Fruit fly (Drosophila melanogaster) whole organism, embryonic: Measurements from ENCODE around the gene lectin-33A.
A peak's percentile ranks its signal among the peaks of the same experiment; 100 is the strongest.

Experiments
- Adf1 ChIP-seq: fragments of 200-800 bp; sonication (Bioruptor generic); IDR thresholded peaks from 2 replicates; pipeline ENCODE4 v1.3.6; 2022; ENCODE audit warnings: missing biosample characterization, missing genetic modification characterization
- BtbVII ChIP-seq: fragments of 200-800 bp; sonication (Bioruptor generic); optimal IDR thresholded peaks from 3 replicates; lab custom pipeline; 2017; ENCODE audit warnings: missing biosample characterization, mild to moderate bottlenecking, missing genetic modification characterization
- CG10274 ChIP-seq: fragments of 200-800 bp; sonication (Bioruptor generic); optimal IDR thresholded peaks from 3 replicates; lab custom pipeline; 2017; ENCODE audit warnings: missing biosample characterization, mild to moderate bottlenecking, missing genetic modification characterization
- CG10366 ChIP-seq: fragments of 200-800 bp; sonication (Bioruptor generic); IDR thresholded peaks from 2 replicates; pipeline ENCODE4 v1.3.6; 2022; ENCODE audit warnings: missing biosample characterization, missing genetic modification characterization
- CG11456 ChIP-seq: fragments of 200-800 bp; sonication (Bioruptor generic); IDR thresholded peaks from 3 replicates; pipeline ENCODE4 v1.3.6; 2022; ENCODE audit warnings: missing biosample characterization, missing genetic modification characterization
- CG12071 ChIP-seq: fragments of 200-800 bp; sonication (Bioruptor generic); optimal IDR thresholded peaks from 3 replicates; lab custom pipeline; 2018; ENCODE audit warnings: missing biosample characterization, mild to moderate bottlenecking, missing genetic modification characterization
- CG12104 ChIP-seq: fragments of 200-800 bp; sonication (Bioruptor generic); optimal IDR thresholded peaks from 3 replicates; lab custom pipeline; 2016; ENCODE audit warnings: missing biosample characterization, missing genetic modification characterization
- CG17829 ChIP-seq: fragments of 200-800 bp; optimal IDR thresholded peaks from 2 replicates; lab custom pipeline; 2019; ENCODE audit warnings: missing biosample characterization, mild to moderate bottlenecking, missing genetic modification characterization, moderate library complexity
- CG1792 ChIP-seq: fragments of 200-800 bp; sonication (Bioruptor generic); optimal IDR thresholded peaks from 2 replicates; lab custom pipeline; 2016; ENCODE audit warnings: missing biosample characterization, missing genetic modification characterization
- CG2199 ChIP-seq: fragments of 200-800 bp; sonication (Bioruptor generic); IDR thresholded peaks from 3 replicates; pipeline ENCODE4 v1.3.6; 2022; ENCODE audit warnings: missing biosample characterization, missing genetic modification characterization
- CG31388 ChIP-seq: fragments of 200-800 bp; sonication (Bioruptor generic); optimal IDR thresholded peaks from 2 replicates; lab custom pipeline; 2016; ENCODE audit warnings: missing biosample characterization, missing genetic modification characterization
- CG32532 ChIP-seq: fragments of 200-800 bp; sonication (Bioruptor generic); IDR thresholded peaks from 2 replicates; pipeline ENCODE4 v1.3.6; 2022; ENCODE audit warnings: missing biosample characterization, missing genetic modification characterization
- CG3407 ChIP-seq: fragments of 200-800 bp; sonication (Bioruptor generic); optimal IDR thresholded peaks from 2 replicates; lab custom pipeline; 2018; ENCODE audit warnings: missing biosample characterization, mild to moderate bottlenecking, missing genetic modification characterization
- CG5245 ChIP-seq: fragments of 200-800 bp; sonication (Bioruptor generic); optimal IDR thresholded peaks from 3 replicates; lab custom pipeline; 2016; ENCODE audit warnings: missing biosample characterization, missing genetic modification characterization
- CG6654 ChIP-seq: fragments of 200-800 bp; sonication (Bioruptor generic); optimal IDR thresholded peaks from 2 replicates; lab custom pipeline; 2017; ENCODE audit warnings: missing biosample characterization, mild to moderate bottlenecking, missing genetic modification characterization
- CG6765 ChIP-seq: fragments of 200-800 bp; sonication (Bioruptor generic); optimal IDR thresholded peaks from 3 replicates; lab custom pipeline; 2017; ENCODE audit warnings: missing biosample characterization, mild to moderate bottlenecking, missing genetic modification characterization
- CG6791 ChIP-seq: fragments of 200-800 bp; sonication (Bioruptor generic); IDR thresholded peaks from 3 replicates; pipeline ENCODE4 v1.3.6; 2022; ENCODE audit warnings: missing biosample characterization, missing genetic modification characterization; ENCODE audit not compliant: partially characterized antibody
- CG6854 ChIP-seq: fragments of 200-800 bp; sonication (Bioruptor generic); optimal IDR thresholded peaks from 3 replicates; lab custom pipeline; 2017; ENCODE audit warnings: missing biosample characterization, mild to moderate bottlenecking, missing genetic modification characterization
- CG8388 ChIP-seq: fragments of 200-800 bp; sonication (Bioruptor generic); optimal IDR thresholded peaks from 2 replicates; lab custom pipeline; 2019; ENCODE audit warnings: missing biosample characterization, mild to moderate bottlenecking, missing genetic modification characterization, moderate library complexity
- Dp ChIP-seq: fragments of 200-800 bp; sonication (Bioruptor generic); optimal IDR thresholded peaks from 2 replicates; lab custom pipeline; 2018; ENCODE audit warnings: missing biosample characterization, mild to moderate bottlenecking, missing genetic modification characterization, moderate library complexity
- Hey ChIP-seq: fragments of 200-800 bp; sonication (Bioruptor generic); optimal IDR thresholded peaks from 3 replicates; lab custom pipeline; 2018; ENCODE audit warnings: missing biosample characterization, mild to moderate bottlenecking, missing genetic modification characterization
- Hr39 ChIP-seq: fragments of >200 bp; optimal IDR thresholded peaks from 2 replicates; lab custom pipeline; 2017
- Mes4 ChIP-seq: fragments of 200-800 bp; sonication (Bioruptor generic); optimal IDR thresholded peaks from 2 replicates; lab custom pipeline; 2016; ENCODE audit warnings: missing biosample characterization, missing genetic modification characterization
- NFAT ChIP-seq: fragments of 200-800 bp; sonication (Bioruptor generic); IDR thresholded peaks from 2 replicates; pipeline ENCODE4 v1.3.6; 2022; ENCODE audit warnings: missing biosample characterization, missing genetic modification characterization
- Poxn ChIP-seq: fragments of 200-800 bp; sonication (Bioruptor generic); IDR thresholded peaks from 2 replicates; pipeline ENCODE4 v1.3.6; 2022; ENCODE audit warnings: missing biosample characterization, missing genetic modification characterization
- Rfx ChIP-seq: fragments of 200-800 bp; sonication (Bioruptor generic); IDR thresholded peaks from 2 replicates; pipeline ENCODE4 v1.3.6; 2022; ENCODE audit warnings: missing biosample characterization, missing genetic modification characterization
- Ssrp ChIP-seq: fragments of 200-800 bp; sonication (Bioruptor generic); optimal IDR thresholded peaks from 2 replicates; lab custom pipeline; 2018; ENCODE audit warnings: missing biosample characterization, mild to moderate bottlenecking, missing genetic modification characterization, moderate library complexity
- Trl ChIP-seq, 3 experiments: fragments of >200 bp in 2 of 3; fragments of 200-800 bp in 1 of 3; sonication (Bioruptor generic) in 1 of 3; optimal IDR thresholded peaks; 2 replicates in 1 of 3; 3 replicates in 2 of 3; lab custom pipeline; 2016 to 2017; ENCODE audit warnings: missing biosample characterization in 1 of 3, missing genetic modification characterization in 1 of 3
- ash1 ChIP-seq: fragments of 200-800 bp; sonication (Bioruptor generic); optimal IDR thresholded peaks from 2 replicates; lab custom pipeline; 2018; ENCODE audit warnings: missing biosample characterization, mild to moderate bottlenecking, missing genetic modification characterization
- chif ChIP-seq, 2 experiments: fragments of 200-800 bp; sonication (Bioruptor generic); optimal IDR thresholded peaks; 3 replicates each; lab custom pipeline; 2016; ENCODE audit warnings: missing biosample characterization in 2 of 2, missing genetic modification characterization in 2 of 2
- ci ChIP-seq: fragments of 200-800 bp; sonication (Bioruptor generic); IDR thresholded peaks from 3 replicates; pipeline ENCODE4 v1.3.6; 2022; ENCODE audit warnings: missing biosample characterization, missing genetic modification characterization
- dmrt99B ChIP-seq: fragments of 200-800 bp; sonication (Bioruptor generic); optimal IDR thresholded peaks from 2 replicates; lab custom pipeline; 2018; ENCODE audit warnings: missing biosample characterization, mild to moderate bottlenecking, missing genetic modification characterization, moderate library complexity
- gcm2 ChIP-seq: fragments of 200-800 bp; sonication (Bioruptor generic); optimal IDR thresholded peaks from 2 replicates; lab custom pipeline; 2016; ENCODE audit warnings: missing biosample characterization, missing genetic modification characterization
- gt ChIP-seq: fragments of 200-800 bp; sonication (Bioruptor generic); IDR thresholded peaks from 2 replicates; pipeline ENCODE4 v1.3.6; 2022; ENCODE audit warnings: missing biosample characterization, missing genetic modification characterization
- h ChIP-seq: fragments of >200 bp; optimal IDR thresholded peaks from 2 replicates; lab custom pipeline; 2017
- hth ChIP-seq: fragments of >200 bp; optimal IDR thresholded peaks from 2 replicates; lab custom pipeline; 2017; ENCODE audit warnings: inconsistent platforms
- kay ChIP-seq: fragments of 200-800 bp; sonication (Bioruptor generic); optimal IDR thresholded peaks from 2 replicates; lab custom pipeline; 2016; ENCODE audit warnings: missing biosample characterization, missing genetic modification characterization
- lab ChIP-seq: fragments of 200-800 bp; sonication (Bioruptor generic); optimal IDR thresholded peaks from 3 replicates; lab custom pipeline; 2017; ENCODE audit warnings: missing biosample characterization, missing genetic modification characterization, mild to moderate bottlenecking, moderate library complexity, missing genetic modification reagents
- lov ChIP-seq, 2 experiments: fragments of 200-800 bp in 1 of 2; fragments of >200 bp in 1 of 2; sonication (Bioruptor generic) in 1 of 2; IDR thresholded peaks in 1 of 2; optimal IDR thresholded peaks in 1 of 2; 2 replicates in 1 of 2; 3 replicates in 1 of 2; pipeline versions ENCODE4 v1.3.6 to Lab custom; 2017 to 2022; ENCODE audit warnings: missing biosample characterization in 1 of 2, missing genetic modification characterization in 1 of 2
- mirr ChIP-seq: fragments of 200-800 bp; sonication (Bioruptor generic); optimal IDR thresholded peaks from 3 replicates; lab custom pipeline; 2018; ENCODE audit warnings: missing biosample characterization, mild to moderate bottlenecking, missing genetic modification characterization
- nerfin-1 ChIP-seq: fragments of 200-800 bp; sonication (Bioruptor generic); optimal IDR thresholded peaks from 3 replicates; lab custom pipeline; 2019; ENCODE audit warnings: missing biosample characterization, mild to moderate bottlenecking, missing genetic modification characterization, moderate library complexity
- org-1 ChIP-seq: fragments of 200-800 bp; sonication (Bioruptor generic); optimal IDR thresholded peaks from 2 replicates; lab custom pipeline; 2017; ENCODE audit warnings: missing biosample characterization, missing genetic modification characterization
- peb ChIP-seq: fragments of 200-800 bp; sonication (Bioruptor generic); IDR thresholded peaks from 2 replicates; pipeline ENCODE4 v1.3.6; 2022; ENCODE audit warnings: missing biosample characterization, missing genetic modification characterization
- pfk ChIP-seq: fragments of 200-800 bp; sonication (Bioruptor generic); optimal IDR thresholded peaks from 2 replicates; lab custom pipeline; 2018; ENCODE audit warnings: missing biosample characterization, mild to moderate bottlenecking, missing genetic modification characterization, moderate library complexity
- pita ChIP-seq: fragments of 200-800 bp; sonication (Bioruptor generic); optimal IDR thresholded peaks from 2 replicates; lab custom pipeline; 2017; ENCODE audit warnings: missing biosample characterization, mild to moderate bottlenecking, missing genetic modification characterization
- seq ChIP-seq: fragments of 200-800 bp; sonication (Bioruptor generic); IDR thresholded peaks from 2 replicates; pipeline ENCODE4 v1.3.6; 2022; ENCODE audit warnings: missing biosample characterization, missing genetic modification characterization
- slou ChIP-seq: fragments of 200-800 bp; sonication (Bioruptor generic); optimal IDR thresholded peaks from 3 replicates; lab custom pipeline; 2016; ENCODE audit warnings: missing biosample characterization, missing genetic modification characterization
- stwl ChIP-seq: fragments of 200-800 bp; sonication (Bioruptor generic); optimal IDR thresholded peaks from 3 replicates; lab custom pipeline; 2018; ENCODE audit warnings: missing biosample characterization, mild to moderate bottlenecking, missing genetic modification characterization, moderate library complexity
- trh ChIP-seq: fragments of 200-800 bp; sonication (Bioruptor generic); optimal IDR thresholded peaks from 2 replicates; lab custom pipeline; 2016; ENCODE audit warnings: missing biosample characterization, missing genetic modification characterization
- tx ChIP-seq: fragments of 200-800 bp; sonication (Bioruptor generic); optimal IDR thresholded peaks from 2 replicates; lab custom pipeline; 2016; ENCODE audit warnings: missing biosample characterization, missing genetic modification characterization
- wor ChIP-seq: fragments of 200-800 bp; sonication (Bioruptor generic); IDR thresholded peaks from 2 replicates; pipeline ENCODE4 v1.3.6; 2022; ENCODE audit warnings: missing biosample characterization, missing genetic modification characterization
- zfh2 ChIP-seq: fragments of 200-800 bp; sonication (Bioruptor generic); optimal IDR thresholded peaks from 2 replicates; lab custom pipeline; 2016; ENCODE audit warnings: missing biosample characterization, missing genetic modification characterization

Gene lectin-33A

DNA sequence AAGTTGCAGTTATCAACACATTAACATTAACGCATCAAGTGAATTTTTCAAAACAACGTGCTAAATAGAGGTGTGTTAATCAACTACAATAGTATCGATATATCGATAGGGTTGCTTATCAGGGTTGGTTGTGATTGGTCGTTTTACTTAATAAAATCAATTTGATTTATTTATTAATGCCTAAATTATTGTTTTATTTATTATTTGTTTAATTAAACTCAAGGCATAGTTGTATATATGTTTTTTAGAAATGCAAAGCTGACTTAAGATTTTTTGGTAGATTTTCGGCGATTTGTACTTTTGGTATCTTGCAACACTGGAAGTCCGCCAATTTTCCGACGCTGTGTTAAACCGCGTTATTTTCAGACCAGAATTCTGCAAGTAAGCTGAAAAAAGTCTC, 9.1 kb downstream of the lectin-33A start, which contains the start of the genes Art8 and dUTPase (continued):
- TF ChIP-seq CG6791 (GFP tag; lab: Robert Waterston, UW), result peak; percentile 82
- no peak for TF ChIP-seq CG6654 (GFP tag; lab: Kevin White, UChicago)
- no peak for TF ChIP-seq CG10274 (GFP tag; lab: Kevin White, UChicago)
- no peak for TF ChIP-seq CG12071 (GFP tag; lab: Kevin White, UChicago)
- TF ChIP-seq peb, result no peak
- no peak for TF ChIP-seq CG31388 (GFP tag; lab: Kevin White, UChicago)
- TF ChIP-seq hth (lab: Kevin White, UChicago), result no peak
- TF ChIP-seq Hey (tag; lab: Kevin White, UChicago), result no peak
- peak; percentile 48 for TF ChIP-seq wor
- peak; percentile 29 for TF ChIP-seq CG3407
- TF ChIP-seq Hr39, result no peak
- no peak for TF ChIP-seq gcm2
- peak; percentile 23 for TF ChIP-seq Adf1 (GFP tag; lab: Robert Waterston, UW)
- no peak for TF ChIP-seq ash1 (GFP tag; lab: Kevin White, UChicago)
- TF ChIP-seq slou (GFP tag; lab: Kevin White, UChicago), result peak; percentile 69
- TF ChIP-seq Rfx (GFP tag; lab: Robert Waterston, UW), result peak; percentile 71
- peak; percentile 68 for TF ChIP-seq kay (GFP tag; lab: Kevin White, UChicago)
- TF ChIP-seq CG32532 (GFP tag; lab: Robert Waterston, UW), result peak; percentile 76
- TF ChIP-seq pfk (GFP tag; lab: Kevin White, UChicago), result no peak
- TF ChIP-seq BtbVII (GFP tag; lab: Kevin White, UChicago), result no peak
- peak; percentile 64 for TF ChIP-seq NFAT (GFP tag; lab: Robert Waterston, UW)
- TF ChIP-seq CG10366 (GFP tag; lab: Robert Waterston, UW), result peak; percentile 42
- no peak for TF ChIP-seq CG1792 (GFP tag; lab: Kevin White, UChicago)
- no peak for TF ChIP-seq Poxn (GFP tag; lab: Robert Waterston, UW)
- no peak for TF ChIP-seq h (lab: Kevin White, UChicago)
- TF ChIP-seq CG2199 (GFP tag; lab: Robert Waterston, UW), result no peak
- no peak for TF ChIP-seq mirr (GFP tag; lab: Kevin White, UChicago)
- no peak for TF ChIP-seq CG6765
- TF ChIP-seq seq (GFP tag; lab: Robert Waterston, UW), result 0 out of 2 replicates have a peak, but pooled peaks have one; percentile 34
- TF ChIP-seq Trl (optimal IDR thresholded peaks at IDR 0.05; lab: Kevin White, UChicago), result no peak
- peak; percentile 35 for TF ChIP-seq Trl (GFP tag; optimal IDR thresholded peaks at IDR 0.05; lab: Kevin White, UChicago)
- no peak for TF ChIP-seq dmrt99B (tag; lab: Kevin White, UChicago)
- no peak for TF ChIP-seq tx (GFP tag; lab: Kevin White, UChicago)
- TF ChIP-seq CG12104 (GFP tag; lab: Kevin White, UChicago), result peak; percentile 61
- peak; percentile 79 for TF ChIP-seq CG17829
- TF ChIP-seq org-1 (GFP tag; lab: Kevin White, UChicago), result no peak
- TF ChIP-seq chif (GFP tag; optimal IDR thresholded peaks at IDR 0.05; lab: Kevin White, UChicago), result peak in 1 of 2 experiments; percentile 27
- TF ChIP-seq lov (optimal IDR thresholded peaks at IDR 0.05; lab: Kevin White, UChicago), result no peak
- TF ChIP-seq lov (GFP tag; IDR thresholded peaks at IDR 0.05; lab: Robert Waterston, UW), result no peak
- no peak for TF ChIP-seq Mes4 (GFP tag; lab: Kevin White, UChicago)
- TF ChIP-seq CG6854 (GFP tag; lab: Kevin White, UChicago), result no peak
- TF ChIP-seq CG5245 (GFP tag; lab: Kevin White, UChicago), result peak; percentile 49
- no peak for TF ChIP-seq lab
- TF ChIP-seq trh (GFP tag; lab: Kevin White, UChicago), result peak; percentile 4
- peak; percentile 53 for TF ChIP-seq zfh2
- peak; percentile 70 for TF ChIP-seq Ssrp (tag; lab: Kevin White, UChicago)
- 0 out of 3 replicates have a peak, but pooled peaks have one; percentile 23 for TF ChIP-seq CG11456 (GFP tag; lab: Robert Waterston, UW)
- peak; percentile 73; the same call in 2 of the 3 replicates for TF ChIP-seq ci (GFP tag; lab: Robert Waterston, UW)
- TF ChIP-seq pita (GFP tag; lab: Kevin White, UChicago), result no peak
- TF ChIP-seq nerfin-1 (tag; lab: Kevin White, UChicago), result peak; percentile 56
- peak; percentile 86 for TF ChIP-seq stwl
- TF ChIP-seq Dp (GFP tag; lab: Kevin White, UChicago), result peak; percentile 82
- no peak for TF ChIP-seq gt (GFP tag; lab: Robert Waterston, UW)
- peak; percentile 65 for TF ChIP-seq CG8388
